Worm (Caenorhabditis elegans): ENCODE results near the gene gly-13.

Gene gly-13

ce11 chrX:9298846-9299245 is 2.4 kb upstream of the gly-13 start, which contains the start of gene B0416.2:
B0416.2 (plus strand) TSS chrX:9299146.
- no peak for TF ChIP-seq Y22D7AL.16 (tag; optimal IDR thresholded peaks at IDR 0.05)
- TF ChIP-seq ahr-1 (tag; optimal IDR thresholded peaks at IDR 0.05): no peak
- no peak for TF ChIP-seq ceh-30 (tag; optimal IDR thresholded peaks at IDR 0.05)
- TF ChIP-seq F13H6.1 (tag; optimal IDR thresholded peaks at IDR 0.05): no peak
- TF ChIP-seq elt-2 (tag; optimal IDR thresholded peaks at IDR 0.05): no peak
- TF ChIP-seq pqm-1 (tag; optimal IDR thresholded peaks at IDR 0.05): no peak
- TF ChIP-seq ceh-19 (GFP tag; optimal IDR thresholded peaks at IDR 0.05): no peak
- no peak for TF ChIP-seq hlh-15 (tag; optimal IDR thresholded peaks at IDR 0.05)

ce11 chrX:9297834-9298233 is 1.4 kb upstream of the gly-13 start, which contains the start of gene B0416.7:
B0416.7 (minus strand) TSS chrX:9297934.
- TF ChIP-seq ceh-18 (tag; optimal IDR thresholded peaks at IDR 0.05) (no peak), unc-55 (GFP tag; optimal IDR thresholded peaks at IDR 0.05) (no peak), ceh-2 (tag; optimal IDR thresholded peaks at IDR 0.05) (no peak), rnt-1 (tag; optimal IDR thresholded peaks at IDR 0.05) (no peak), elt-4 (tag; optimal IDR thresholded peaks at IDR 0.05) (no peak), pax-1 (tag; optimal IDR thresholded peaks at IDR 0.05) (no peak), ceh-19 (GFP tag; optimal IDR thresholded peaks at IDR 0.05) (no peak), K09A11.1 (tag; optimal IDR thresholded peaks at IDR 0.05; ENCODE audit: insufficient read depth) (no peak), ceh-22 (tag; optimal IDR thresholded peaks at IDR 0.05) (no peak), ets-4 (tag; optimal IDR thresholded peaks at IDR 0.05) (no peak), ceh-45 (GFP tag; IDR thresholded peaks at IDR 0.05) (no peak), Y22D7AL.16 (tag; optimal IDR thresholded peaks at IDR 0.05) (no peak), F13H6.1 (tag; optimal IDR thresholded peaks at IDR 0.05) (no peak), ceh-24 (tag; optimal IDR thresholded peaks at IDR 0.05) (no peak), odd-2 (tag; optimal IDR thresholded peaks at IDR 0.05) (no peak), sdc-2 (tag; optimal IDR thresholded peaks at IDR 0.05) (no peak)

- TF ChIP-seq K09A11.1 (tag; optimal IDR thresholded peaks at IDR 0.05; ENCODE audit: insufficient read depth) (no peak), ceh-2 (tag; optimal IDR thresholded peaks at IDR 0.05) (no peak), pax-1 (tag; optimal IDR thresholded peaks at IDR 0.05) (no peak), elt-2 (tag; optimal IDR thresholded peaks at IDR 0.05) (no peak), ceh-34 (tag; optimal IDR thresholded peaks at IDR 0.05) (no peak), fkh-10 (GFP tag; optimal IDR thresholded peaks at IDR 0.05) (no peak), che-1 (tag; optimal IDR thresholded peaks at IDR 0.05) (no peak), dmd-4 (tag; optimal IDR thresholded peaks at IDR 0.05; ENCODE audit: borderline replicate concordance) (no peak), fax-1 (tag; optimal IDR thresholded peaks at IDR 0.05) (no peak), pag-3 (tag; optimal IDR thresholded peaks at IDR 0.05; ENCODE audit: borderline replicate concordance) (no peak), madf-2 (tag; optimal IDR thresholded peaks at IDR 0.05) (no peak), eyg-1 (tag; optimal IDR thresholded peaks at IDR 0.05) (no peak), sdc-2 (tag; optimal IDR thresholded peaks at IDR 0.05) (no peak), unc-55 (GFP tag; optimal IDR thresholded peaks at IDR 0.05) (no peak), tbx-7 (tag; optimal IDR thresholded peaks at IDR 0.05) (no peak), ceh-22 (tag; optimal IDR thresholded peaks at IDR 0.05) (no peak), ceh-48 (tag; optimal IDR thresholded peaks at IDR 0.05) (no peak), ceh-14 (tag; optimal IDR thresholded peaks at IDR 0.05) (no peak), lin-11 (tag; optimal IDR thresholded peaks at IDR 0.05) (no peak), tbx-2 (tag; optimal IDR thresholded peaks at IDR 0.05) (no peak)
Measured at ce11 chrX:9295471-9295870, 951 bp downstream of the gly-13 start.

- TF ChIP-seq ets-4 (tag; optimal IDR thresholded peaks at IDR 0.05): no peak
- TF ChIP-seq tbx-2 (tag; optimal IDR thresholded peaks at IDR 0.05): no peak
- TF ChIP-seq lim-6 (tag; optimal IDR thresholded peaks at IDR 0.05): no peak
- no peak for TF ChIP-seq sox-4 (tag; optimal IDR thresholded peaks at IDR 0.05)
- no peak for TF ChIP-seq unc-86 (tag; optimal IDR thresholded peaks at IDR 0.05)
- no peak for TF ChIP-seq unc-42 (tag; optimal IDR thresholded peaks at IDR 0.05)
- TF ChIP-seq ceh-6 (GFP tag; optimal IDR thresholded peaks at IDR 0.05): no peak
- no peak for TF ChIP-seq T23F11.4 (GFP tag; optimal IDR thresholded peaks at IDR 0.05)
- TF ChIP-seq ceh-14 (tag; optimal IDR thresholded peaks at IDR 0.05): no peak
- TF ChIP-seq nhr-232 (tag; optimal IDR thresholded peaks at IDR 0.05): no peak
- TF ChIP-seq ceh-30 (tag; optimal IDR thresholded peaks at IDR 0.05): no peak
- no peak for TF ChIP-seq odd-2 (tag; optimal IDR thresholded peaks at IDR 0.05)
- no peak for TF ChIP-seq ceh-48 (tag; optimal IDR thresholded peaks at IDR 0.05)
- no peak for TF ChIP-seq hlh-30 (tag; optimal IDR thresholded peaks at IDR 0.05; ENCODE audit: insufficient read depth)
- TF ChIP-seq nfya-1 (tag; optimal IDR thresholded peaks at IDR 0.05): no peak
- no peak for TF ChIP-seq pat-9 (tag; optimal IDR thresholded peaks at IDR 0.05)
- no peak for TF ChIP-seq eyg-1 (tag; optimal IDR thresholded peaks at IDR 0.05)
- no peak for TF ChIP-seq hlh-8 (tag; optimal IDR thresholded peaks at IDR 0.05)
- no peak for TF ChIP-seq K02D7.2 (tag; optimal IDR thresholded peaks at IDR 0.05)
- TF ChIP-seq rnt-1 (tag; optimal IDR thresholded peaks at IDR 0.05): no peak
Measured at ce11 chrX:9291345-9291744, 5.1 kb downstream of the gly-13 start, which contains the start of gene B0416.3. B0416.3 (plus strand) TSS chrX:9291645.
